Worm (Caenorhabditis elegans): ENCODE data around the gene fbxc-47.

fbxc-47 gene

DNA sequence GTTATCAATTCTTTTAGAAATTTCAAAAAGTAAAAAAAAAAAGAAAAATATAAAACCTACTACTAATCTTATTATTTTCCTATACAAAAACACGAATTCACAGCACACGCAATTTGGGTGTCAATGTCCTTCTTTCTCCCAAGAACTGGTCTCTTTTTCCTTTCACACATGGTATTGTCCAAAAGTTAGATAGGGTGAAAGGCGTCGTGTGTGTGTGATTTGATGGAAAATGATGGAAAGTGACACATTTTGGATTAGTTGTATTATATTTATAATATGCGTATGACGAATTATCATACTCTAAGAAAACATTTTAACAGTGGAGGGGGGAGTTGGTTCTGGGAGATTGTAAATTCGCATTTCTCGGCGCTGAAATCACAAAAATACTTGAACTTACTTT lies 22.4 kb downstream of the fbxc-47 start:
- TF ChIP-seq blmp-1 (tag; optimal IDR thresholded peaks at IDR 0.05) (peak; percentile 88), efl-1 (optimal IDR thresholded peaks at IDR 0.05) (no peak), efl-1 (GFP tag; optimal IDR thresholded peaks at IDR 0.05 in 1 of 2) (no peak), zip-4 (GFP tag; optimal IDR thresholded peaks at IDR 0.05) (no peak), nhr-85 (tag) (peak; percentile 44)

- TF ChIP-seq nhr-12 (tag; optimal IDR thresholded peaks at IDR 0.05), result no peak
- TF ChIP-seq nhr-71 (tag; optimal IDR thresholded peaks at IDR 0.05), result peak; percentile 52
- peak; percentile 32 for TF ChIP-seq pax-3 (tag; optimal IDR thresholded peaks at IDR 0.05)
- peak; percentile 40 for TF ChIP-seq nhr-47 (tag; optimal IDR thresholded peaks at IDR 0.05)
- TF ChIP-seq unc-62 (GFP tag; optimal IDR thresholded peaks at IDR 0.05), result no peak
- TF ChIP-seq efl-1 (optimal IDR thresholded peaks at IDR 0.05), result no peak
- TF ChIP-seq efl-1 (GFP tag; optimal IDR thresholded peaks at IDR 0.05 in 1 of 2), result peak in 1 of 2 experiments; percentile 73
- peak; percentile 75 for TF ChIP-seq fkh-8 (tag; optimal IDR thresholded peaks at IDR 0.05)
- peak; percentile 58 for TF ChIP-seq dsc-1 (tag; optimal IDR thresholded peaks at IDR 0.05)
- TF ChIP-seq fkh-4 (tag; optimal IDR thresholded peaks at IDR 0.05; ENCODE audit: borderline replicate concordance), result no peak
These were observed 26.7 kb downstream of the fbxc-47 start for ce11 chrIV:3832040-3832439.

ce11 chrIV:3833778-3834177 lies 28.5 kb downstream of the fbxc-47 start:
- TF ChIP-seq sox-4 (tag; optimal IDR thresholded peaks at IDR 0.05) (peak; percentile 42), efl-3 (GFP tag; optimal IDR thresholded peaks at IDR 0.05) (no peak), fkh-8 (tag; optimal IDR thresholded peaks at IDR 0.05) (peak; percentile 24), dsc-1 (tag; optimal IDR thresholded peaks at IDR 0.05) (peak; percentile 87), efl-1 (optimal IDR thresholded peaks at IDR 0.05) (no peak), efl-1 (GFP tag; optimal IDR thresholded peaks at IDR 0.05 in 1 of 2) (peak in 1 of 2 experiments; percentile 4), pax-3 (tag; optimal IDR thresholded peaks at IDR 0.05) (peak; percentile 42), nhr-85 (tag) (no peak)

DNA sequence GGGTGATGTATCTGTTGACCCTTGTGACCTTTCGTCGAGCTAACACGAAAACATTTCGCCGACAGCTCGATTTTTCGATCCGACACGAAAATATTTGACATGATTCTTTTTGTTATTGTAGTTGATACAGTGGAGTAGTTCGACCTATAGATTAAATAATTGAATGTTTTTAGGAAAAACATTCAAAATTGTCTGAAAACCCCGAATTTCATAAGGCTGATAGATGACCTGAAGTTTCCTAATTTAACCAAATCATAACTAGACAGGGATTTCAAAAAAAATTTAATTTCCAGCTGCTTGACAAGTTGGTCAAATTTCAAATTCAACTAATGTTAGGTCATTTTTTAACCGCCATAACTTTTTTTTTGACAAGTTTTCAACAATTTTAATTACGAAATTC lies 29.7 kb downstream of the fbxc-47 start, which contains the start of gene cal-3:
TSS of gene cal-3 (minus strand) at position 101 of the 400 bp plus-strand sequence.
- TF ChIP-seq unc-130 (tag; optimal IDR thresholded peaks at IDR 0.05) (no peak), unc-30 (tag; optimal IDR thresholded peaks at IDR 0.05) (no peak), efl-1 (optimal IDR thresholded peaks at IDR 0.05) (no peak), efl-1 (GFP tag; optimal IDR thresholded peaks at IDR 0.05 in 1 of 2) (peak in 1 of 2 experiments; percentile 19), nhr-47 (tag; optimal IDR thresholded peaks at IDR 0.05) (no peak), jun-1 (tag; optimal IDR thresholded peaks at IDR 0.05) (no peak)

ce11 chrIV:3838687-3839086 lies 33.4 kb downstream of the fbxc-47 start:
- TF ChIP-seq nhr-20 (tag; optimal IDR thresholded peaks at IDR 0.05) (no peak), ceh-82 (tag; optimal IDR thresholded peaks at IDR 0.05) (no peak), unc-62 (GFP tag; optimal IDR thresholded peaks at IDR 0.05) (no peak), ces-1 (GFP tag; optimal IDR thresholded peaks at IDR 0.05) (no peak), mdl-1 (tag; optimal IDR thresholded peaks at IDR 0.05) (no peak)

- no peak for TF ChIP-seq pqm-1 (tag; optimal IDR thresholded peaks at IDR 0.05)
- TF ChIP-seq lin-39 (tag; optimal IDR thresholded peaks at IDR 0.05), result no peak
- TF ChIP-seq snpc-4 (tag; optimal IDR thresholded peaks at IDR 0.05), result no peak
These were observed 34.1 kb downstream of the fbxc-47 start, which contains the start of gene F28F9.2 for ce11 chrIV:3839420-3839819. F28F9.2 (plus strand) TSS chrIV:3839720.

- no peak for TF ChIP-seq pag-3 (tag; optimal IDR thresholded peaks at IDR 0.05; ENCODE audit: borderline replicate concordance, insufficient read depth)
- no peak for TF ChIP-seq tbx-2 (tag; optimal IDR thresholded peaks at IDR 0.05)
- TF ChIP-seq nhr-19 (GFP tag; conservative IDR thresholded peaks at IDR 0.05), result no peak
- no peak for TF ChIP-seq fkh-4 (tag; optimal IDR thresholded peaks at IDR 0.05; ENCODE audit: borderline replicate concordance)
- no peak for TF ChIP-seq ceh-8 (GFP tag; optimal IDR thresholded peaks at IDR 0.05)
- no peak for TF ChIP-seq nhr-84 (tag; optimal IDR thresholded peaks at IDR 0.05)
- TF ChIP-seq lsy-2 (tag; optimal IDR thresholded peaks at IDR 0.05), result no peak
- no peak for TF ChIP-seq nhr-47 (tag; optimal IDR thresholded peaks at IDR 0.05)
- no peak for TF ChIP-seq ceh-88 (GFP tag; IDR thresholded peaks at IDR 0.05)
- TF ChIP-seq tlp-1 (tag; optimal IDR thresholded peaks at IDR 0.05), result no peak
- TF ChIP-seq nhr-237 (tag; optimal IDR thresholded peaks at IDR 0.05), result no peak
- no peak for TF ChIP-seq unc-98 (GFP tag; IDR thresholded peaks at IDR 0.05)
- TF ChIP-seq ztf-11 (tag; optimal IDR thresholded peaks at IDR 0.05), result no peak
- no peak for TF ChIP-seq lin-13 (GFP tag; optimal IDR thresholded peaks at IDR 0.05)
- no peak for TF ChIP-seq zip-4 (GFP tag; optimal IDR thresholded peaks at IDR 0.05)
These were observed 35.2 kb downstream of the fbxc-47 start for ce11 chrIV:3840480-3840879.

All from whole organism, L1 larva.